Worm (Caenorhabditis elegans): ENCODE data around the gene gly-1.

Gene gly-1

DNA sequence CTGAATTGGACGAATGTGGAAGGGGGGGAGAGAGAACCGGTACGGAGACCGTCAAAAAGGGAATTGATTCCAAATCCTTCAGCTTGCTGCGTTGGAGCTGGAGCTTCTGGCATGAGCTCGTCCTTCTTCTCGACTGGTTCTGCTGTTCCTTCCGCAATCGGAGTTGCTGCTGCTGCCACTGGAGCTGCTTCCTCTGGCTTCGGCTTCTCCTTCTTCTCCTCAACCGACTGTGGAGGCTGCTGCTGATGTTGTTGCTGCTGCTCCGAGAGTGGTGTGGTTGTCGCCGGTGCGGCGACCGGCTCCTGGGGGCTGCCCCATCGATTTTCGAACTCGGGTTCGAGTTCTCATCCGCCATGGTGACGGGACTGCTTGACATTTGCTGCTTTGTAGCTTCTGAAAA lies 32.8 kb upstream of the gly-1 start, which contains the start of gene R03D7.2:
R03D7.2 (minus strand) TSS at position 399 of the 400 bp plus-strand sequence.
- TF ChIP-seq elt-4 (tag; optimal IDR thresholded peaks at IDR 0.05) (no peak), nhr-232 (tag; optimal IDR thresholded peaks at IDR 0.05) (no peak), unc-55 (GFP tag; optimal IDR thresholded peaks at IDR 0.05) (no peak), dve-1 (tag; optimal IDR thresholded peaks at IDR 0.05) (no peak), ceh-31 (tag; optimal IDR thresholded peaks at IDR 0.05) (no peak), pros-1 (tag; optimal IDR thresholded peaks at IDR 0.05) (no peak), ceh-19 (GFP tag; optimal IDR thresholded peaks at IDR 0.05) (no peak), ceh-18 (tag; optimal IDR thresholded peaks at IDR 0.05) (no peak), mec-3 (tag; optimal IDR thresholded peaks at IDR 0.05; ENCODE audit: borderline replicate concordance) (no peak), F13H6.1 (tag; optimal IDR thresholded peaks at IDR 0.05) (no peak), fkh-6 (tag; optimal IDR thresholded peaks at IDR 0.05) (no peak), lin-11 (tag; optimal IDR thresholded peaks at IDR 0.05) (no peak), ceh-24 (tag; optimal IDR thresholded peaks at IDR 0.05) (no peak), rnt-1 (tag; optimal IDR thresholded peaks at IDR 0.05) (no peak)

DNA sequence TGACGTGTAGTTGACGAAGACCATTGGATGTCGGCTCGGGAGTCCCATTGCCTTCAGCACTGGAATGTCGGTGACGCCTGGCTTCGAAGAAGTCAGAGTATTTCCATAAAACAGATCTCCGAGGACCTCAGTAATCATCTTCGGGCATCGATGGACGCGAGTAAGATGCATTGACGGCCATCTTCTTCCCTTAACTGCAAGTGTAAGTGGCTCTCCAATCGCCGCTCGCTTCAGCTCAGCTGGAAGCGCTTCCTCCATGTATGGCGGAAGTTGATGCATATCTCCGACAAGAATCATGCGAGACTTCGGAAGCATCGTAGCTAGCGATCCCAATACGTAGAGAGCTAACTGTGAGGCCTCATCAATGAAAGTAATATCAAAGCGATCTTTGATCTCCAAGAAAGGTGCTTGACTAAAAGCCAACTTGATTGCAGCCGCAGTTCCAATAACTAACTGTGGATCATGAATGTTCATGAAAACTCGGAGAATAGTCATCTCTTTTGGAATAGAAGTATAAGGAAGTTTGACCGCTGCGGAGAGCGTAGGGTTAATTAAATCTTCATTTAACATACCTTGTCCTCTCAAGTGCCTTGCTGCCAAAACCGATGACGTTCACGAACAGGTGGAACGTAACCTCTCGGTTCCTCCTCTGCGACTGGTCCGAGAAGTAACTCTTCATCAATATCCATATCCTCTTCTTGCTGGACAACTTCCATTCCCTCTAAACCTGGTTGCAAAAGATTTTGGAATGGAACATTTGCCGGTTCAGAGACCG lies 32.1 kb upstream of the gly-1 start:
- TF ChIP-seq npax-4 (tag; optimal IDR thresholded peaks at IDR 0.05) (no peak), ztf-16 (tag; optimal IDR thresholded peaks at IDR 0.05) (no peak), ceh-9 (tag; optimal IDR thresholded peaks at IDR 0.05) (no peak), zip-5 (tag; optimal IDR thresholded peaks at IDR 0.05) (no peak), elt-2 (tag; optimal IDR thresholded peaks at IDR 0.05) (no peak), nhr-232 (tag; optimal IDR thresholded peaks at IDR 0.05) (no peak), lin-11 (tag; optimal IDR thresholded peaks at IDR 0.05) (no peak), tbx-7 (tag; optimal IDR thresholded peaks at IDR 0.05) (no peak)

DNA sequence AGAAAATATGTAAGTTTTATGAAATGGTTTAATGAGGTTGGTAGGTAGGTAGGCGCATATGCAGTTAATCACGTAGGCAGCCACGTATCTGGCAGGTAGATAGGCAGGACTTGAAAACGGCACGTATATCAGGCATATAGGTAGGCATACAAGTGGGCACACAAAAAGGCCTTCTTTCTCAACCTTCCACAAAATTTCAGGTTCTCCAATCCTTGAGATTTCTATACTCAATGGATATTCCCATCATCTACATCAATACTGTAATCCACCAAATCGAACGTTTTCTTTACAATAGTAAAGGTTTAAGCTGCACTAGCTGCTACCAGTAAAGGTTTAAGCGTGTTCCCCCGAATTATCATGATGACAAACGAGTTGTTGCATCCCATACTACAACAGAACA lies 30.3 kb upstream of the gly-1 start:
- TF ChIP-seq ahr-1 (tag; optimal IDR thresholded peaks at IDR 0.05), result no peak
- TF ChIP-seq ref-2 (tag; optimal IDR thresholded peaks at IDR 0.05), result no peak
- TF ChIP-seq fkh-10 (GFP tag; optimal IDR thresholded peaks at IDR 0.05), result no peak
- no peak for TF ChIP-seq ceh-24 (tag; optimal IDR thresholded peaks at IDR 0.05)
- TF ChIP-seq K09A11.1 (tag; optimal IDR thresholded peaks at IDR 0.05; ENCODE audit: insufficient read depth), result no peak
- TF ChIP-seq sdc-2 (tag; optimal IDR thresholded peaks at IDR 0.05), result no peak
- no peak for TF ChIP-seq hlh-13 (GFP tag; optimal IDR thresholded peaks at IDR 0.05)

DNA sequence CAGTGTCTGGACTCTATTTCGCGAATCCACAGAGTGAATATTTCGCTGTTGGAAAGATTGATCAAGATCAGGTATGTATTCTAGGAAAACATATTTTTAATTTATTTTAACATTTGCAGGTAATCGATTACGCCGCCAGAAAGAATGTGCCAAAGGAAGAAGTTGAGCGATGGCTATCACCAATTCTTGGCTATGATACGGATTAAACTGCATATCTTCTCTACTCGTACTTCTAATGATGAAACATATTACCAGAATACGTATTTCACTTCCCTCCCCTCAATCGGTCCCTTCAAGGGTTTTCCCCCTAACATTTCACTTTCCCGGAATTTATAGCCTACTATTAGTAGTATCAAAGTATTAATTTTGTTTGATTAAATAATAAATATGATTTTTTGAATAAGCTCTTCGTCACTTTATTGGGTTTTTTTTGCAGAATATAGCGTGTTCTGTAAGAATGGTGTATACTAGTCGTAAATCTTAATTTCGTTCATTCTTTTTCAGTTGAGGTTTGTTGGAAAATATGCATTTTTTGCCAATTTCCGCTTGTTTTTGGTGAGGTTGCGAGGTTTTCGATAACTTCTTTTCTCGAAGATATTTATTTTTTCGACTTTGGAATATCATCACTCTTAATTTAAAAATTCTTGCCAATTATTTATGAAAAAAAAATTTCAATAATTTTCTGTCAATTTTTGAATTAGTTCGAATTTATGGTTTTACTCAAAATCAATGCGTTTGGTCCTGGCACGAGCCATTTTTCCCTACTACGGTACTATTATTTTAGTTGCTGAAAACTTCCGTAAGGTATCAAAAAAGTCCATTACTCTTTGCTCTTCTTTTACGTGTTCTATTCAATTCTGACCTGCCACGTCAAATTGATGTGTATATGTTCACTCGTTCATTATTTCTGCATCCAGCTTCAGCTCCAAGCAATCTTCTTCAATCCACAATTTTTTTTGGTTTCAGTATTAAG lies 29.0 kb upstream of the gly-1 start:
- TF ChIP-seq hlh-15 (tag; optimal IDR thresholded peaks at IDR 0.05) (no peak), unc-86 (tag; optimal IDR thresholded peaks at IDR 0.05) (no peak), sdc-2 (tag; optimal IDR thresholded peaks at IDR 0.05) (no peak), C38D4.7 (GFP tag; optimal IDR thresholded peaks at IDR 0.05) (no peak), ztf-16 (tag; optimal IDR thresholded peaks at IDR 0.05) (no peak), npax-4 (tag; optimal IDR thresholded peaks at IDR 0.05) (no peak), ceh-9 (tag; optimal IDR thresholded peaks at IDR 0.05) (no peak), zip-5 (tag; optimal IDR thresholded peaks at IDR 0.05) (no peak), nhr-232 (tag; optimal IDR thresholded peaks at IDR 0.05) (no peak), nfya-1 (tag; optimal IDR thresholded peaks at IDR 0.05) (no peak), elt-2 (tag; optimal IDR thresholded peaks at IDR 0.05) (no peak), pqm-1 (tag; optimal IDR thresholded peaks at IDR 0.05) (no peak)

All from whole organism, late embryonic.